Fruit fly (Drosophila melanogaster): ENCODE data around the gene pn.
A peak's percentile ranks its signal among the peaks of the same experiment; 100 is the strongest.

The pn gene

dm6 chrX:2166129-2166528, 14.9 kb upstream of the pn start (continued):
- TF ChIP-seq CG34422 (GFP tag; IDR thresholded peaks at IDR 0.05): 0 out of 3 replicates have a peak, but pooled peaks have one; percentile 15
- no peak for TF ChIP-seq NK7.1 (GFP tag; optimal IDR thresholded peaks at IDR 0.05)
- peak; percentile 69 for TF ChIP-seq Awh (GFP tag; IDR thresholded peaks at IDR 0.05)
- peak; percentile 71 for TF ChIP-seq ATbp (GFP tag; optimal IDR thresholded peaks at IDR 0.05)
- TF ChIP-seq Xbp1 (GFP tag; optimal IDR thresholded peaks at IDR 0.05): peak; percentile 53
- peak; percentile 36 for TF ChIP-seq ind (GFP tag; optimal IDR thresholded peaks at IDR 0.05)
- peak; percentile 40 for TF ChIP-seq bab2 (GFP tag; optimal IDR thresholded peaks at IDR 0.05)
- peak; percentile 59 for TF ChIP-seq Blimp-1 (GFP tag; optimal IDR thresholded peaks at IDR 0.05)
- peak; percentile 50 for TF ChIP-seq CG8944 (GFP tag; optimal IDR thresholded peaks at IDR 0.05)
- peak; percentile 18 for TF ChIP-seq tap (tag; optimal IDR thresholded peaks at IDR 0.05)
- peak; percentile 0 for TF ChIP-seq repo (GFP tag; optimal IDR thresholded peaks at IDR 0.05)
- TF ChIP-seq CG17186 (GFP tag; optimal IDR thresholded peaks at IDR 0.05): peak; percentile 28
- no peak for TF ChIP-seq hkb (optimal IDR thresholded peaks at IDR 0.05)
- peak; percentile 65 for TF ChIP-seq hkb (GFP tag; IDR thresholded peaks at IDR 0.05)
- TF ChIP-seq Aef1 (GFP tag; IDR thresholded peaks at IDR 0.05): 0 out of 3 replicates have a peak, but pooled peaks have one; percentile 10
- TF ChIP-seq CG3407 (GFP tag; optimal IDR thresholded peaks at IDR 0.05): peak; percentile 13
- TF ChIP-seq Ptx1 (GFP tag; IDR thresholded peaks at IDR 0.05): 0 out of 2 replicates have a peak, but pooled peaks have one; percentile 14
- peak; percentile 65; the same call in 2 of the 3 replicates for TF ChIP-seq Optix (GFP tag; IDR thresholded peaks at IDR 0.05)
- no peak for TF ChIP-seq sc (optimal IDR thresholded peaks at IDR 0.05)
- TF ChIP-seq sc (GFP tag; optimal IDR thresholded peaks at IDR 0.05): peak; percentile 21
- TF ChIP-seq CG8089 (GFP tag; optimal IDR thresholded peaks at IDR 0.05): peak; percentile 38
- no peak for TF ChIP-seq Trl (optimal IDR thresholded peaks at IDR 0.05)
- TF ChIP-seq Trl (GFP tag; optimal IDR thresholded peaks at IDR 0.05): no peak
- peak; percentile 71 for TF ChIP-seq Sox102F (GFP tag; optimal IDR thresholded peaks at IDR 0.05)
- peak; percentile 38 for TF ChIP-seq chn (GFP tag; optimal IDR thresholded peaks at IDR 0.05)
- peak; percentile 32 for TF ChIP-seq CG12071 (GFP tag; optimal IDR thresholded peaks at IDR 0.05)
- TF ChIP-seq CG2889 (GFP tag; IDR thresholded peaks at IDR 0.05): 0 out of 3 replicates have a peak, but pooled peaks have one; percentile 15
- TF ChIP-seq HLH54F (GFP tag; optimal IDR thresholded peaks at IDR 0.05): no peak
- no peak for TF ChIP-seq CG9932 (GFP tag; IDR thresholded peaks at IDR 0.05)
- TF ChIP-seq CG14050 (GFP tag; IDR thresholded peaks at IDR 0.05): peak; percentile 50; the same call in 2 of the 3 replicates
- TF ChIP-seq CG8290 (GFP tag; optimal IDR thresholded peaks at IDR 0.05): no peak
- TF ChIP-seq CG8290 (tag; optimal IDR thresholded peaks at IDR 0.05): peak in 1 of 2 experiments; percentile 46
- TF ChIP-seq Adf1 (GFP tag; IDR thresholded peaks at IDR 0.05): no peak
- no peak for TF ChIP-seq prd (optimal IDR thresholded peaks at IDR 0.05)
- TF ChIP-seq prd (GFP tag; IDR thresholded peaks at IDR 0.05): peak; percentile 78; the same call in 2 of the 3 replicates
- TF ChIP-seq CG3838 (GFP tag; optimal IDR thresholded peaks at IDR 0.05): no peak
- no peak for TF ChIP-seq psq (GFP tag; optimal IDR thresholded peaks at IDR 0.05)
- TF ChIP-seq luna (GFP tag; optimal IDR thresholded peaks at IDR 0.05): no peak
- TF ChIP-seq unpg (GFP tag; optimal IDR thresholded peaks at IDR 0.05): peak; percentile 40
- peak; percentile 13 for TF ChIP-seq Hsf (GFP tag; optimal IDR thresholded peaks at IDR 0.05)
- TF ChIP-seq Six4 (GFP tag; optimal IDR thresholded peaks at IDR 0.05): peak; percentile 13
- TF ChIP-seq phol (tag; optimal IDR thresholded peaks at IDR 0.05): peak; percentile 51
- TF ChIP-seq cas (GFP tag; IDR thresholded peaks at IDR 0.05): no peak
- TF ChIP-seq Nf-YA (GFP tag; IDR thresholded peaks at IDR 0.05): peak; percentile 47; the same call in 1 of the 2 replicates
- TF ChIP-seq seq (GFP tag; IDR thresholded peaks at IDR 0.05): 0 out of 2 replicates have a peak, but pooled peaks have one; percentile 10
- peak; percentile 56; the same call in 2 of the 3 replicates for TF ChIP-seq zfh1 (GFP tag; IDR thresholded peaks at IDR 0.05)
- peak; percentile 53 for TF ChIP-seq CG17802 (tag; optimal IDR thresholded peaks at IDR 0.05)
- TF ChIP-seq dmrt99B (tag; optimal IDR thresholded peaks at IDR 0.05): peak; percentile 74
- no peak for TF ChIP-seq CG5180 (GFP tag; optimal IDR thresholded peaks at IDR 0.05)
- TF ChIP-seq vvl (GFP tag; IDR thresholded peaks at IDR 0.05): peak; percentile 74
- TF ChIP-seq fd96Cb (tag; optimal IDR thresholded peaks at IDR 0.05): peak; percentile 51
- TF ChIP-seq CG32772 (GFP tag; IDR thresholded peaks at IDR 0.05): peak; percentile 59; the same call in 1 of the 2 replicates
- TF ChIP-seq ab (GFP tag; optimal IDR thresholded peaks at IDR 0.05): no peak
